Fruit fly (Drosophila melanogaster): ENCODE results near the gene Obp83b.

Obp83b gene

DNA sequence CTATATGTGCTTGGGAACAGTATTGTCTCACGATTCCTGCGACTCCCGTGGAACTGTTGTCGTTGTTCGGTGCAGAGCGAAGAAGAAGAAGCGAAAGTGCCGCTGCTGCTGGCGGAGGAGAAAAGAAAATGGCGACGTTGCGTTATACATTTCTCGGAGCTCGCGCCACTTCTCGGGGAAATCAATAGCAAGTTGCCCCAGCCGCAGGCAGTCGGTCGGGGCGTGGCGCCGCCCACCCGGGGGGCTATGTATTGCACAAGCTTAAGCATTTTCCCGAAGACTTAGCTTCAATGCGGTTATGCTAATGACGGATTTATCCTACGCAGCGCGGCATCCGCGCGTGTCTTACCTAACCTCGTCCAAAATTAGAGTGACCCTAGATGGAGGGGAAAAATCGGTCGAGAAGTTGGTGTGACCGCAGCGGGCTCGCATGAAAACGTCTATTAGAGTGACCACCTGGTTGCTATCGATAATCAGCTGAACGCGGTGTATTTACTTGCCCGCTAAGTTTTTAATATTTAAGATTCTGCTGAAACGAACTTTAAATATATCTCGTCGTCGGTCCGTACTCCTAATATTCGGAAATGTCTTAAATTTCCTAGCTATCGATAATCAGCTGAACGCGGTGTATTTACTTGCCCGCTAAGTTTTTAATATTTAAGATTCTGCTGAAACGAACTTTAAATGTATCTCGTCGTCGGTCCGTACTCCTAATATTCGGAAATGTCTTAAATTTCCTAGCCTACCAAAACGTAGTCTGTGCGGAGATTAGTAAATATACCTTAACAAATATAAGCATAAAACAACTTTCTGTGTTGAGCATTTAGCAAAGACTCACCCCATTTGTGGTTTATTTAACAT, 31.8 kb upstream of the Obp83b start, which contains the start of gene Rm62 (continued):
- TF ChIP-seq Asciz (GFP tag; optimal IDR thresholded peaks at IDR 0.05): peak; percentile 3
- no peak for TF ChIP-seq odd (GFP tag; optimal IDR thresholded peaks at IDR 0.05)
- TF ChIP-seq CG1603 (tag; optimal IDR thresholded peaks at IDR 0.05): peak; percentile 44
- TF ChIP-seq kni (GFP tag; optimal IDR thresholded peaks at IDR 0.05): peak; percentile 12
- peak; percentile 32 for TF ChIP-seq mirr (GFP tag; optimal IDR thresholded peaks at IDR 0.05)
- TF ChIP-seq Fer1 (GFP tag; optimal IDR thresholded peaks at IDR 0.05): peak; percentile 44
- no peak for TF ChIP-seq CG8924 (tag; optimal IDR thresholded peaks at IDR 0.05)
- TF ChIP-seq GATAe (GFP tag; conservative IDR thresholded peaks at IDR 0.05): no peak
- no peak for TF ChIP-seq Neu2 (GFP tag; optimal IDR thresholded peaks at IDR 0.05; ENCODE audit: borderline replicate concordance)
- TF ChIP-seq Eip74EF (GFP tag; optimal IDR thresholded peaks at IDR 0.05): peak in 1 of 2 experiments; percentile 21
- peak; percentile 55 for TF ChIP-seq CG3281 (GFP tag; optimal IDR thresholded peaks at IDR 0.05)
- peak; percentile 44 for TF ChIP-seq CG12071 (GFP tag; optimal IDR thresholded peaks at IDR 0.05)
- TF ChIP-seq CG9437 (GFP tag; optimal IDR thresholded peaks at IDR 0.05): no peak
- no peak for TF ChIP-seq CG32772 (GFP tag; IDR thresholded peaks at IDR 0.05)
- TF ChIP-seq ash1 (GFP tag; optimal IDR thresholded peaks at IDR 0.05): no peak
- TF ChIP-seq CG8944 (GFP tag; optimal IDR thresholded peaks at IDR 0.05): no peak
- no peak for TF ChIP-seq CG7745 (tag; optimal IDR thresholded peaks at IDR 0.05)
- no peak for TF ChIP-seq CG12104 (GFP tag; optimal IDR thresholded peaks at IDR 0.05)
- no peak for TF ChIP-seq dmrt11E (tag; optimal IDR thresholded peaks at IDR 0.05)
- TF ChIP-seq E2f1 (GFP tag; IDR thresholded peaks at IDR 0.05): no peak
- TF ChIP-seq CkIIα-i1 (GFP tag; IDR thresholded peaks at IDR 0.05): no peak
- peak; percentile 54 for TF ChIP-seq CG12769 (tag; optimal IDR thresholded peaks at IDR 0.05)
- peak; percentile 51 for TF ChIP-seq Ssrp (tag; optimal IDR thresholded peaks at IDR 0.05)
- TF ChIP-seq Camta (GFP tag; optimal IDR thresholded peaks at IDR 0.05): no peak
- no peak for TF ChIP-seq psq (GFP tag; optimal IDR thresholded peaks at IDR 0.05)
- peak; percentile 30 for TF ChIP-seq Antp (GFP tag; optimal IDR thresholded peaks at IDR 0.05)
- no peak for TF ChIP-seq CG8359 (GFP tag; optimal IDR thresholded peaks at IDR 0.05; ENCODE audit: borderline replicate concordance)
- peak; percentile 54 for TF ChIP-seq nau (GFP tag; optimal IDR thresholded peaks at IDR 0.05)
- no peak for TF ChIP-seq lola (GFP tag; optimal IDR thresholded peaks at IDR 0.05)
- no peak for TF ChIP-seq sd (tag; optimal IDR thresholded peaks at IDR 0.05)
- no peak for TF ChIP-seq CG3065 (GFP tag; optimal IDR thresholded peaks at IDR 0.05)
- TF ChIP-seq crol (GFP tag; IDR thresholded peaks at IDR 0.05): no peak
- TF ChIP-seq cg (GFP tag; optimal IDR thresholded peaks at IDR 0.05): no peak
- TF ChIP-seq CG11723 (GFP tag; optimal IDR thresholded peaks at IDR 0.05): no peak
- no peak for TF ChIP-seq CG8478 (optimal IDR thresholded peaks at IDR 0.05)
- TF ChIP-seq Oaz (GFP tag; IDR thresholded peaks at IDR 0.05): 0 out of 2 replicates have a peak, but pooled peaks have one; percentile 10
- TF ChIP-seq CG6175 (GFP tag; IDR thresholded peaks at IDR 0.05): peak; percentile 30; the same call in 1 of the 3 replicates
- peak; percentile 13 for TF ChIP-seq NfI (GFP tag; optimal IDR thresholded peaks at IDR 0.05)
- peak; percentile 88 for TF ChIP-seq vvl (GFP tag; IDR thresholded peaks at IDR 0.05)
- no peak for TF ChIP-seq CG11085 (GFP tag; IDR thresholded peaks at IDR 0.05)
- TF ChIP-seq CG11247 (GFP tag; IDR thresholded peaks at IDR 0.05): no peak
- no peak; the same call in 2 of the 3 replicates for TF ChIP-seq dysf (GFP tag; IDR thresholded peaks at IDR 0.05)
- no peak for TF ChIP-seq peb (GFP tag; IDR thresholded peaks at IDR 0.05)
- no peak for TF ChIP-seq nmo (GFP tag; optimal IDR thresholded peaks at IDR 0.05)
- no peak for TF ChIP-seq CG7372 (GFP tag; IDR thresholded peaks at IDR 0.05)
- TF ChIP-seq pros (GFP tag; optimal IDR thresholded peaks at IDR 0.05): no peak
- no peak for TF ChIP-seq Hmx (GFP tag; optimal IDR thresholded peaks at IDR 0.05)
- TF ChIP-seq dati (GFP tag; IDR thresholded peaks at IDR 0.05): no peak
- no peak for TF ChIP-seq CG4730 (GFP tag; IDR thresholded peaks at IDR 0.05)

Measured in whole organism, embryonic.